Worm (Caenorhabditis elegans): ENCODE measurements around the gene stdh-4.

The stdh-4 gene

ce11 chrV:8599192-8599591 is 50.1 kb downstream of the stdh-4 start, which contains the start of gene F41E6.7:
Gene F41E6.7 (minus strand): TSS chrV:8599292.
- TF ChIP-seq alr-1 (tag; optimal IDR thresholded peaks at IDR 0.05): no peak
- TF ChIP-seq zag-1 (tag; optimal IDR thresholded peaks at IDR 0.05): no peak
- no peak for TF ChIP-seq ama-1 (optimal IDR thresholded peaks at IDR 0.05)
- TF ChIP-seq mbf-1 (tag; optimal IDR thresholded peaks at IDR 0.05): no peak
- no peak for TF ChIP-seq skn-1 (tag; optimal IDR thresholded peaks at IDR 0.05)
- TF ChIP-seq fos-1 (tag; optimal IDR thresholded peaks at IDR 0.05): no peak
- TF ChIP-seq Y55F3AM.14 (GFP tag; optimal IDR thresholded peaks at IDR 0.05): no peak
- TF ChIP-seq nhr-21 (tag; optimal IDR thresholded peaks at IDR 0.05): no peak

- TF ChIP-seq mbf-1 (tag; optimal IDR thresholded peaks at IDR 0.05) (no peak), R02D3.7 (tag; optimal IDR thresholded peaks at IDR 0.05) (no peak), unc-62 (GFP tag; optimal IDR thresholded peaks at IDR 0.05) (no peak), snpc-4 (tag; optimal IDR thresholded peaks at IDR 0.05) (no peak), zag-1 (tag; optimal IDR thresholded peaks at IDR 0.05) (no peak), ama-1 (optimal IDR thresholded peaks at IDR 0.05) (no peak), mdl-1 (tag; optimal IDR thresholded peaks at IDR 0.05) (no peak), fos-1 (tag; optimal IDR thresholded peaks at IDR 0.05) (no peak), nhr-10 (tag; optimal IDR thresholded peaks at IDR 0.05) (no peak), Y55F3AM.14 (GFP tag; optimal IDR thresholded peaks at IDR 0.05) (no peak), nhr-23 (tag; optimal IDR thresholded peaks at IDR 0.05) (no peak), unc-55 (GFP tag; optimal IDR thresholded peaks at IDR 0.05) (no peak), elt-1 (tag; optimal IDR thresholded peaks at IDR 0.05) (no peak)
These were observed 50.9 kb downstream of the stdh-4 start for ce11 chrV:8599957-8600356.

All from whole organism, L2 larva.